Worm (Caenorhabditis elegans): ENCODE results near the gene glb-2.

glb-2 gene

DNA sequence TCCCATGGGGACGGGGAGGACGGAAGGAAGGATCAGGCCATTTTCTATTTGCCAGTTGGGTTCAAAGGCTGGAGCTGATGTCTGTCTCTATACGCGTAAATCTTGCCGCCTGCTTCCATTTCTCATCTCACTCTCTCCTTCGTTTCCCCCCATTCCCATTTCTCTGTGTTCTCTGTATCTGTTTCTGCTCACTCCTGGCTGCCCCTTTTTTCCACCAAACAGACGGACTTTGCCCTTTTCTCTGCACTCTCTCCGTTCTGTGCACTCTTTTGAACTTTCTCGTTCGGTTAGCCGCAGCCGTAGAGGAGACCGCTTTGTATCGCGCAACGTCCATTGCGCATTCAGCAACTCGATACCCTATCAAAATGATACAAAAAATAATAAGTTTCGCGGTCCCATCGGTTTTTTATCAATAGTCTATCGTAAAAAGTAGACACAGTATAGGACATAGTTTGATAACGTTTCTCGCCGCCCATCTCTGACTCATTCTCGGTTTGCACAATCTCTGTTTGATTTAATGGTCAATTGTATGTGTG lies 27.6 kb downstream of the glb-2 start (continued):
- TF ChIP-seq unc-55 (GFP tag; optimal IDR thresholded peaks at IDR 0.05): peak; percentile 52
- TF ChIP-seq ceh-19 (GFP tag; optimal IDR thresholded peaks at IDR 0.05): peak; percentile 43
- peak; percentile 80 for TF ChIP-seq nfya-1 (tag; optimal IDR thresholded peaks at IDR 0.05)
- TF ChIP-seq K09A11.1 (tag; optimal IDR thresholded peaks at IDR 0.05; ENCODE audit: insufficient read depth): no peak
- TF ChIP-seq ref-2 (tag; optimal IDR thresholded peaks at IDR 0.05): peak; percentile 45
- peak; percentile 50 for TF ChIP-seq ceh-14 (tag; optimal IDR thresholded peaks at IDR 0.05)
- peak; percentile 6 for TF ChIP-seq ztf-16 (tag; optimal IDR thresholded peaks at IDR 0.05)
- peak; percentile 52 for TF ChIP-seq F13H6.1 (tag; optimal IDR thresholded peaks at IDR 0.05)
- TF ChIP-seq ets-4 (tag; optimal IDR thresholded peaks at IDR 0.05): peak; percentile 12
- TF ChIP-seq ceh-31 (tag; optimal IDR thresholded peaks at IDR 0.05): peak; percentile 80
- TF ChIP-seq tbx-2 (tag; optimal IDR thresholded peaks at IDR 0.05): peak; percentile 70
- TF ChIP-seq che-1 (tag; optimal IDR thresholded peaks at IDR 0.05): no peak
- no peak for TF ChIP-seq K02D7.2 (tag; optimal IDR thresholded peaks at IDR 0.05)
- no peak for TF ChIP-seq fax-1 (tag; optimal IDR thresholded peaks at IDR 0.05)
- TF ChIP-seq ceh-45 (GFP tag; IDR thresholded peaks at IDR 0.05): no peak
- no peak for TF ChIP-seq hlh-13 (GFP tag; optimal IDR thresholded peaks at IDR 0.05)
- peak; percentile 27 for TF ChIP-seq hlh-6 (tag; optimal IDR thresholded peaks at IDR 0.05)
- TF ChIP-seq lim-6 (tag; optimal IDR thresholded peaks at IDR 0.05): no peak
- peak; percentile 75 for TF ChIP-seq ceh-18 (tag; optimal IDR thresholded peaks at IDR 0.05)

DNA sequence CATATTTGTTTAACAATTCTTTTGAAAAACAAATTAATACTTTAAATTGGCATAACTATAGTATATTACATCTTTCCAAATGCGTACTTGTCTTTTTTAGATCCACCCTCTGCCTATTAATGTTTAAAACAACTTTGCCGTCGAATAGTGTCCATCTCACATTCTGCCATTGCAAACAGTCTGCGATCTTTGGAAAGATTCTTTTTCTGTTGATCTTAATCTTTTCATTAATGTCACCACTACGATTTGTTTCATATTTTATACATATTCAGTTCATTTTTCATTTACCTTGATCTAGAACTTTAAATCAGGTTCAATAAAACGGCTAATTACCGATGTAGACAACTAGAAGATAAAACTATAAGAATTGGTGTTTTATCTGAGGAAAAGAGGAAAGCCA lies 28.4 kb downstream of the glb-2 start:
- TF ChIP-seq ceh-48 (tag; optimal IDR thresholded peaks at IDR 0.05): no peak
- no peak for TF ChIP-seq che-1 (tag; optimal IDR thresholded peaks at IDR 0.05)

DNA sequence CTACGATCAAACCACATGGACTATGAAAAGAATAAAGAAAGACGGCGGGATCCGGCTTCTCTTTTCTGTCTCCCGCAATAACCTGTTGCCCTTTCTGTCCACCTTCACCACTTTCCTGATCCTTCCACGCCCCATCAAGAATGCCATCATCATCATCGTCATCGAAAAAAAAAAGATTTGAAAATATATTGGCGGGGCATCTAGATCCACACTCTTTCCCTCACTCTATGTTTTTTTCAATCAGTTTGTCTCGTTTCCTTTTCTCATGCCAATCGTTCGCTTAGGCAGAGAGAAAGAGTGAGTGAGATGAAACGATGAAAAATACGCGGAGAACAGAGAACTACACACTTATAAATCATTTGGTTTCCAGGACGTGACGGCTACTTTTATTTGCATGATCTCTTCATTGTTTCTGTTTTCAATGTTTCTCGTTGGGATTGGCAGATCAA lies 29.4 kb downstream of the glb-2 start:
- TF ChIP-seq ceh-31 (tag; optimal IDR thresholded peaks at IDR 0.05) (no peak), pha-2 (tag; optimal IDR thresholded peaks at IDR 0.05) (no peak), pha-4 (tag; optimal IDR thresholded peaks at IDR 0.05) (no peak), K02D7.2 (tag; optimal IDR thresholded peaks at IDR 0.05) (no peak), che-1 (tag; optimal IDR thresholded peaks at IDR 0.05) (no peak), ceh-34 (tag; optimal IDR thresholded peaks at IDR 0.05) (no peak)

DNA sequence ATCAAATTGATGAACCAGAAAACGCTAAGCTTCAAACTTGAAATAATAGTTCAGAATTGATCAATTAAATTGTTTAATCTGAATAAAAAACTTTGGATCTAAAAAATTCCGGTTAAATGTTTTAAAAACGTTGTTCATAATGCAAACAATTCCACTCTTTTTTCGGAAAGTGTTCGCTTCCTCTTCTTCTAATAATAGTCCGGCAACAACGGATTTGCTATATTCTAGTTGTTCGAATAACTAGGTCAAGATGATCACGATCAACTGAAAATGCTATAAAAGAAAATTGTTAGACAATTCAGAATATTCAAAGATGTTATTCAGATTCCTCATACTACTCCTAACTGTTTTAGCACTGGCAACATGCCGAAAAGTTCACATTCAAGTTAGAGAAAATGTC lies 32.1 kb downstream of the glb-2 start, which contains the start of gene D2024.4:
Gene D2024.4 (plus strand): TSS at position 301 of the 400 bp plus-strand sequence.
- no peak for TF ChIP-seq ceh-9 (tag; optimal IDR thresholded peaks at IDR 0.05)
- no peak for TF ChIP-seq ceh-45 (GFP tag; IDR thresholded peaks at IDR 0.05)
- TF ChIP-seq ztf-16 (tag; optimal IDR thresholded peaks at IDR 0.05): no peak
- TF ChIP-seq ceh-19 (GFP tag; optimal IDR thresholded peaks at IDR 0.05): no peak
- TF ChIP-seq sdc-2 (tag; optimal IDR thresholded peaks at IDR 0.05): no peak

DNA sequence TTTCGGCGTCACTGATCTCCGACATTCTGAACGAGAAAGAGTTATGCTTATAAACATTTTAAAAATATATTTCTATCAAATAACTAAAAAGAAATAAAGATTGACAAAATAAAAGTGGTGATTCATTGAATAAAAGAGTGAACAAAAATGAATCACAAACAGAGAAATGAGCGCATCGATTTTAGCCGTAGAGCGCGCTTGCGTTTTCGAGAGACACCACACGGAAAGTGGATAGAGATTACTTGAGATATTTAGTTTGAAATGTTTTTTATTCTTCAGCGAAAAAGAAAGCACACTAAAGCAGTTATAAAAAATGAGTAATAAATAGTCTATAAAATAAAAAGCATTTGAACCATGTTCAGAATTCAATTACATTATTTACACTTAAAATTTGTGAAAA lies 32.8 kb downstream of the glb-2 start, which contains the start of gene cap-1:
Gene cap-1 (minus strand): TSS at position 26 of the 400 bp plus-strand sequence.
- TF ChIP-seq sox-4 (tag; optimal IDR thresholded peaks at IDR 0.05): no peak
- peak; percentile 43 for TF ChIP-seq elt-2 (tag; optimal IDR thresholded peaks at IDR 0.05)
- TF ChIP-seq pha-4 (tag; optimal IDR thresholded peaks at IDR 0.05): no peak
- no peak for TF ChIP-seq pros-1 (tag; optimal IDR thresholded peaks at IDR 0.05)
- TF ChIP-seq pqm-1 (tag; optimal IDR thresholded peaks at IDR 0.05): peak; percentile 2
- no peak for TF ChIP-seq ceh-19 (GFP tag; optimal IDR thresholded peaks at IDR 0.05)
- peak; percentile 39 for TF ChIP-seq hlh-8 (tag; optimal IDR thresholded peaks at IDR 0.05)
- peak; percentile 5 for TF ChIP-seq nfya-1 (tag; optimal IDR thresholded peaks at IDR 0.05)
- no peak for TF ChIP-seq hlh-6 (tag; optimal IDR thresholded peaks at IDR 0.05)
- TF ChIP-seq ceh-31 (tag; optimal IDR thresholded peaks at IDR 0.05): peak; percentile 90
- TF ChIP-seq dmd-4 (tag; optimal IDR thresholded peaks at IDR 0.05; ENCODE audit: borderline replicate concordance): no peak
- TF ChIP-seq tbx-7 (tag; optimal IDR thresholded peaks at IDR 0.05): no peak
- no peak for TF ChIP-seq ceh-24 (tag; optimal IDR thresholded peaks at IDR 0.05)
- TF ChIP-seq pax-1 (tag; optimal IDR thresholded peaks at IDR 0.05): no peak
- no peak for TF ChIP-seq hlh-15 (tag; optimal IDR thresholded peaks at IDR 0.05)
- TF ChIP-seq ceh-9 (tag; optimal IDR thresholded peaks at IDR 0.05): no peak
- TF ChIP-seq unc-42 (tag; optimal IDR thresholded peaks at IDR 0.05): peak; percentile 37
- TF ChIP-seq unc-86 (tag; optimal IDR thresholded peaks at IDR 0.05): peak; percentile 3
- TF ChIP-seq ceh-6 (GFP tag; optimal IDR thresholded peaks at IDR 0.05): no peak
- TF ChIP-seq K09A11.1 (tag; optimal IDR thresholded peaks at IDR 0.05; ENCODE audit: insufficient read depth): no peak
- peak; percentile 40 for TF ChIP-seq C08G9.2 (tag; optimal IDR thresholded peaks at IDR 0.05)
- peak; percentile 63 for TF ChIP-seq fax-1 (tag; optimal IDR thresholded peaks at IDR 0.05)
- TF ChIP-seq ets-4 (tag; optimal IDR thresholded peaks at IDR 0.05): peak; percentile 54
- no peak for TF ChIP-seq K02D7.2 (tag; optimal IDR thresholded peaks at IDR 0.05)
- peak; percentile 47 for TF ChIP-seq rnt-1 (tag; optimal IDR thresholded peaks at IDR 0.05)
- TF ChIP-seq ceh-14 (tag; optimal IDR thresholded peaks at IDR 0.05): peak; percentile 62
- TF ChIP-seq zip-5 (tag; optimal IDR thresholded peaks at IDR 0.05): peak; percentile 32
- TF ChIP-seq ceh-18 (tag; optimal IDR thresholded peaks at IDR 0.05): peak; percentile 21
- TF ChIP-seq tbx-2 (tag; optimal IDR thresholded peaks at IDR 0.05): peak; percentile 79
- peak; percentile 95 for TF ChIP-seq ceh-48 (tag; optimal IDR thresholded peaks at IDR 0.05)
- TF ChIP-seq ceh-34 (tag; optimal IDR thresholded peaks at IDR 0.05): peak; percentile 61
